Worm (Caenorhabditis elegans) whole organism, L2 larva: ENCODE results near the gene anmt-1.

Experiments used
- ZK546.5 ChIP-seq: sonication (generic microtip); optimal IDR thresholded peaks from 2 replicates; lab custom pipeline; 2017; ENCODE audit warnings: missing biosample characterization, missing genetic modification characterization
- aly-2 ChIP-seq: fragments of 150-350 bp; optimal IDR thresholded peaks from 2 replicates; lab custom pipeline; 2014; ENCODE audit warnings: missing biosample characterization, missing genetic modification characterization
- ama-1 ChIP-seq: fragments of 150-350 bp; optimal IDR thresholded peaks from 2 replicates; lab custom pipeline; 2018; ENCODE audit warnings: inconsistent platforms
- mdl-1 ChIP-seq, 2 experiments: fragments of 150-350 bp in 1 of 2; sonication (generic microtip) in 1 of 2; optimal IDR thresholded peaks; 2 replicates each; lab custom pipeline; 2017; ENCODE audit warnings: missing biosample characterization in 2 of 2, missing genetic modification characterization in 2 of 2
- nhr-237 ChIP-seq: fragments of 150-350 bp; optimal IDR thresholded peaks from 2 replicates; lab custom pipeline; 2014; ENCODE audit warnings: missing biosample characterization, missing genetic modification characterization
- unc-62 ChIP-seq: fragments of 150-350 bp; optimal IDR thresholded peaks from 2 replicates; lab custom pipeline; 2014; ENCODE audit warnings: missing biosample characterization, missing genetic modification reagents, missing genetic modification characterization
- zag-1 ChIP-seq: fragments of 150-350 bp; optimal IDR thresholded peaks from 2 replicates; lab custom pipeline; 2014; ENCODE audit warnings: missing biosample characterization, missing genetic modification characterization

- TF ChIP-seq mdl-1 (tag; optimal IDR thresholded peaks at IDR 0.05; lab: Kevin White, UChicago) (no peak), aly-2 (no peak), ZK546.5 (tag; lab: Kevin White, UChicago) (no peak), zag-1 (tag; lab: Kevin White, UChicago) (no peak), ama-1 (lab: Kevin White, UChicago) (no peak), unc-62 (no peak), nhr-237 (tag; lab: Kevin White, UChicago) (no peak)
These were observed 20.2 kb downstream of the anmt-1 start, which contains the start of gene B0303.16 for ce11 chrIII:8704765-8705164.
